Fruit fly (Drosophila melanogaster) whole organism, wandering third instar larva: ENCODE results near the gene CG13901.

Source experiments
- CG32264 ChIP-seq: fragments of 200-800 bp; sonication (Bioruptor generic); optimal IDR thresholded peaks from 2 replicates; lab custom pipeline; 2016; ENCODE audit warnings: missing biosample characterization, missing genetic modification characterization
- HLH106 ChIP-seq: fragments of 200-800 bp; optimal IDR thresholded peaks from 3 replicates; lab custom pipeline; 2019; ENCODE audit warnings: missing biosample characterization, mild to moderate bottlenecking, missing genetic modification characterization, moderate library complexity
- Hr78 ChIP-seq: fragments of >200 bp; optimal IDR thresholded peaks from 2 replicates; lab custom pipeline; 2017; ENCODE audit warnings: missing biosample characterization, missing genetic modification characterization
- Hr83 ChIP-seq: fragments of 200-300 bp; sonication (Bioruptor generic); optimal IDR thresholded peaks from 2 replicates; lab custom pipeline; 2016; ENCODE audit warnings: missing biosample characterization, mild to moderate bottlenecking, missing genetic modification characterization, moderate library complexity; ENCODE audit not compliant: poor library complexity, severe bottlenecking
- N ChIP-seq: fragments of >200 bp; optimal IDR thresholded peaks from 2 replicates; lab custom pipeline; 2018; ENCODE audit warnings: missing biosample characterization, missing external identifiers, missing genetic modification characterization
- Rel ChIP-seq, 2 experiments: fragments of 200-800 bp; sonication (Bioruptor generic) in 1 of 2; optimal IDR thresholded peaks; 2 replicates in 1 of 2; 3 replicates in 1 of 2; lab custom pipeline; 2016 to 2019; ENCODE audit warnings: mild to moderate bottlenecking in 2 of 2, missing biosample characterization in 2 of 2, missing genetic modification characterization in 2 of 2, moderate library complexity in 1 of 2
- br ChIP-seq: fragments of 200-800 bp; sonication (Bioruptor generic); optimal IDR thresholded peaks from 2 replicates; lab custom pipeline; 2016; ENCODE audit warnings: missing biosample characterization, missing genetic modification characterization
- ey ChIP-seq: fragments of 200-800 bp; sonication (Bioruptor generic); optimal IDR thresholded peaks from 2 replicates; lab custom pipeline; 2016; ENCODE audit warnings: missing biosample characterization, missing genetic modification characterization
- jim ChIP-seq: fragments of 175-275, 200-325 bp; sonication (Bioruptor generic); optimal IDR thresholded peaks from 2 replicates; lab custom pipeline; 2016; ENCODE audit warnings: missing biosample characterization, mild to moderate bottlenecking, missing genetic modification characterization
- psq ChIP-seq: fragments of 200-800 bp; sonication (Bioruptor generic); optimal IDR thresholded peaks from 3 replicates; lab custom pipeline; 2017; ENCODE audit warnings: missing biosample characterization, mild to moderate bottlenecking, missing genetic modification characterization, moderate library complexity
- sage ChIP-seq: fragments of 200-800 bp; sonication (Bioruptor generic); optimal IDR thresholded peaks from 2 replicates; lab custom pipeline; 2016; ENCODE audit warnings: missing biosample characterization, mild to moderate bottlenecking, missing genetic modification characterization
- sv ChIP-seq: fragments of 200-800 bp; sonication (Bioruptor generic); optimal IDR thresholded peaks from 3 replicates; lab custom pipeline; 2016; ENCODE audit warnings: missing biosample characterization, missing genetic modification characterization
- usp ChIP-seq: fragments of >200 bp; optimal IDR thresholded peaks from 2 replicates; lab custom pipeline; 2017; ENCODE audit warnings: missing biosample characterization, missing genetic modification characterization
- woc ChIP-seq: sonication (Bioruptor generic); optimal IDR thresholded peaks from 2 replicates; lab custom pipeline; 2016; ENCODE audit warnings: missing biosample characterization, mild to moderate bottlenecking, missing genetic modification characterization

dm6 chr3L:796926-797802 lies 40.5 kb downstream of the CG13901 start:
- TF ChIP-seq jim (GFP tag; lab: Kevin White, UChicago) (no peak), Hr78 (GFP tag; lab: Kevin White, UChicago) (no peak), HLH106 (tag; lab: Kevin White, UChicago) (peak; percentile 24), sv (GFP tag; lab: Kevin White, UChicago) (no peak), N (GFP tag; lab: Kevin White, UChicago) (no peak), Hr83 (GFP tag; lab: Kevin White, UChicago) (no peak), CG32264 (GFP tag; lab: Kevin White, UChicago) (no peak), br (no peak), psq (GFP tag; lab: Kevin White, UChicago) (no peak), ey (GFP tag; lab: Kevin White, UChicago) (no peak), Rel (GFP tag; optimal IDR thresholded peaks at IDR 0.05; lab: Kevin White, UChicago) (no peak), Rel (tag; optimal IDR thresholded peaks at IDR 0.05; lab: Kevin White, UChicago) (no peak), usp (no peak), woc (GFP tag; lab: Kevin White, UChicago) (no peak), sage (GFP tag; lab: Kevin White, UChicago) (peak; percentile 1)
